Worm (Caenorhabditis elegans) whole organism, L2 larva: Measurements from ENCODE around the gene C05G5.3.

Source experiments
- ama-1 ChIP-seq: fragments of 150-350 bp; optimal IDR thresholded peaks from 2 replicates; lab custom pipeline; 2018; ENCODE audit warnings: inconsistent platforms
- mdl-1 ChIP-seq, 2 experiments: fragments of 150-350 bp in 1 of 2; sonication (generic microtip) in 1 of 2; optimal IDR thresholded peaks; 2 replicates each; lab custom pipeline; 2017; ENCODE audit warnings: missing biosample characterization in 2 of 2, missing genetic modification characterization in 2 of 2
- nhr-25 ChIP-seq: fragments of 150-350 bp; sonication (generic microtip); optimal IDR thresholded peaks from 3 replicates; lab custom pipeline; 2014; ENCODE audit warnings: missing biosample characterization, missing genetic modification characterization
- snpc-4 ChIP-seq: fragments of 150-350 bp; optimal IDR thresholded peaks from 2 replicates; lab custom pipeline; 2014; ENCODE audit warnings: missing biosample characterization, missing genetic modification characterization
- unc-62 ChIP-seq: fragments of 150-350 bp; optimal IDR thresholded peaks from 2 replicates; lab custom pipeline; 2014; ENCODE audit warnings: missing biosample characterization, missing genetic modification reagents, missing genetic modification characterization
- zag-1 ChIP-seq: fragments of 150-350 bp; optimal IDR thresholded peaks from 2 replicates; lab custom pipeline; 2014; ENCODE audit warnings: missing biosample characterization, missing genetic modification characterization
- ztf-4 ChIP-seq: fragments of 150-350 bp; optimal IDR thresholded peaks from 2 replicates; lab custom pipeline; 2014; ENCODE audit warnings: missing biosample characterization, missing genetic modification characterization

DNA sequence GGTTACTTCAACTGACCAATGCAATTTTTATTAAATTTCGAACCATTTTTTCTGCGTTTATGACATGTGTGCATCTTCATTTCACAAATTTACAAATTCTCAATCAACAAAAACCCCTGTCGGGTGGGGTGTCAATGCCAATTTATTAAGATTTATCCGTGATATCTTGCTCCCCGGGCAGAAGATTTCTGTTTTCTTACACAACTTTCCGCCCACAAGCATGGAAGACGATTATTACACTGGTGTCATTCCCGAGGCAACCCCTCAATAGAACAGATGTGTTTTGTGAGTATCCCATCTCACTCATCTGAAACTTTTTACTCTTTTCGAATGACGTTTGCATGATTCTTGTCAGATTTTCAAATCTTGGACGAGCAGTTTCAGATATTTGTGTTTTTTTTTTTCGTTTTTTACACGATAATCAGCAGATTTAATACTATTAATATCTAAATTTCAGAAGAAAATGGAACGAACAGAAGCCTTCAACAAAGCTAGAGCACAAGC is 19.9 kb downstream of the C05G5.3 start, which contains the start of gene F33C8.4:
- TF ChIP-seq unc-62 = no peak
- no peak for TF ChIP-seq zag-1 (tag; lab: Kevin White, UChicago)
- no peak for TF ChIP-seq nhr-25 (tag; lab: Kevin White, UChicago)
- no peak for TF ChIP-seq mdl-1 (tag; optimal IDR thresholded peaks at IDR 0.05; lab: Kevin White, UChicago)
- TF ChIP-seq snpc-4 (tag; lab: Kevin White, UChicago) = no peak
- no peak for TF ChIP-seq ama-1 (lab: Kevin White, UChicago)
- no peak for TF ChIP-seq ztf-4 (tag; lab: Kevin White, UChicago)
